Worm (Caenorhabditis elegans): ENCODE data around the gene K02D10.1.

Gene K02D10.1

DNA sequence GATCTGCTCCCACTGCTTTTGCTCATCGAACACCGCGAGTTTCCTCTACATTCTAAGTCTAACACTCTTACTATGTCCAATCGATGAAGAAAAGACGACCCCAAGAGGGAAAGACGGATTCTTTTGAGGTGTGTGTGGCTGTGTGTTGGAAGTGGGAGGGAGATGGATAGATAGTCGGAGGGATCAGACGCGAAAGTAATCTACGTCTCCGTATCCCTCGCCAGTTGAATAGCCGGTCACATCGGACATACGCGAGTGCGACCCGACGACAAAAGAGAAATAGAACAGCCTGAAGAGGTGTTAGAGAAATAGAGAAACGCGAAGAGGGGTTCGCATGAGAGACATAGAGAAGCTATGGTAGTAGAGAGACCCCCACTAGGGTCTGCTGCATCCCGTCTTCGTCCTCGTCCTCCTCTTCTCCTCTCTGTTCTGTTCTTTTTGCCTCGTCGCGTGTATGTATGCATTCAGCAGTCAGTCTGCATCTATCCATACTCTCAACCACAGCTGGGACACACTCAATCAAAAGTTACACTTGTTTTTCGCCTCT lies 26.3 kb downstream of the K02D10.1 start (continued):
- TF ChIP-seq ceh-32 (tag; optimal IDR thresholded peaks at IDR 0.05; ENCODE audit: poor library complexity): peak; percentile 64
- peak; percentile 59 for TF ChIP-seq Y5F2A.4 (GFP tag; optimal IDR thresholded peaks at IDR 0.05)
- peak; percentile 14 for TF ChIP-seq skn-1 (tag; optimal IDR thresholded peaks at IDR 0.05)
- peak; percentile 95 for TF ChIP-seq hlh-30 (tag; optimal IDR thresholded peaks at IDR 0.05; ENCODE audit: insufficient read depth)
- TF ChIP-seq ceh-44 (GFP tag; IDR thresholded peaks at IDR 0.05): no peak
- TF ChIP-seq madf-5 (GFP tag; IDR thresholded peaks at IDR 0.05): no peak
- peak in 1 of 2 experiments; percentile 40 for TF ChIP-seq ZK546.5 (tag; optimal IDR thresholded peaks at IDR 0.05)
- TF ChIP-seq hmg-1.1 (GFP tag; IDR thresholded peaks at IDR 0.05): peak; percentile 98
- 0 out of 2 replicates have a peak, but pooled peaks have one; percentile 52 for TF ChIP-seq nhr-42 (GFP tag; IDR thresholded peaks at IDR 0.05)
- no peak for TF ChIP-seq F44E2.7 (GFP tag; IDR thresholded peaks at IDR 0.05)
- TF ChIP-seq F10B5.3 (tag; optimal IDR thresholded peaks at IDR 0.05): peak; percentile 81
- TF ChIP-seq mep-1 (tag; optimal IDR thresholded peaks at IDR 0.05): peak; percentile 97
- peak; percentile 70 for TF ChIP-seq lin-38 (GFP tag; IDR thresholded peaks at IDR 0.05)
- peak; percentile 53 for TF ChIP-seq lin-39 (tag; optimal IDR thresholded peaks at IDR 0.05)
- TF ChIP-seq lin-13 (GFP tag; optimal IDR thresholded peaks at IDR 0.05): peak; percentile 94
- peak; percentile 13 for TF ChIP-seq attf-4 (tag; optimal IDR thresholded peaks at IDR 0.05)
- TF ChIP-seq spr-1 (tag; optimal IDR thresholded peaks at IDR 0.05): peak; percentile 88
- peak; percentile 77 for TF ChIP-seq T20F7.1 (GFP tag; optimal IDR thresholded peaks at IDR 0.05)
- peak; percentile 71 for TF ChIP-seq cey-2 (tag; optimal IDR thresholded peaks at IDR 0.05; ENCODE audit: borderline replicate concordance, insufficient read depth)
- peak; percentile 60 for TF ChIP-seq nhr-10 (tag; optimal IDR thresholded peaks at IDR 0.05)
- TF ChIP-seq nhr-11 (tag; optimal IDR thresholded peaks at IDR 0.05): peak; percentile 93
- TF ChIP-seq egl-27 (tag; optimal IDR thresholded peaks at IDR 0.05): no peak
- TF ChIP-seq nhr-111 (GFP tag; optimal IDR thresholded peaks at IDR 0.05): no peak
- TF ChIP-seq nhr-6 (tag; optimal IDR thresholded peaks at IDR 0.05): peak; percentile 84
- TF ChIP-seq ctbp-1 (GFP tag; IDR thresholded peaks at IDR 0.05): peak; percentile 97
- peak; percentile 93 for TF ChIP-seq F37D6.2 (tag; optimal IDR thresholded peaks at IDR 0.05)
- peak; percentile 92 for TF ChIP-seq T26A8.4 (GFP tag; IDR thresholded peaks at IDR 0.05)
- peak; percentile 46; the same call in 1 of the 2 replicates for TF ChIP-seq php-3 (GFP tag; IDR thresholded peaks at IDR 0.05)
- TF ChIP-seq aha-1 (tag): peak; percentile 98
- no peak for TF ChIP-seq dmd-8 (GFP tag; IDR thresholded peaks at IDR 0.05)
- TF ChIP-seq daf-8 (GFP tag; IDR thresholded peaks at IDR 0.05): no peak
- TF ChIP-seq nhr-28 (tag; optimal IDR thresholded peaks at IDR 0.05): peak; percentile 94
- no peak for TF ChIP-seq R02D3.7 (tag; optimal IDR thresholded peaks at IDR 0.05)
- TF ChIP-seq lir-3 (tag; optimal IDR thresholded peaks at IDR 0.05): no peak
- no peak for TF ChIP-seq zip-11 (GFP tag; IDR thresholded peaks at IDR 0.05)
- TF ChIP-seq lin-15B (tag; optimal IDR thresholded peaks at IDR 0.05): no peak
- peak; percentile 95 for TF ChIP-seq nhr-25 (tag; optimal IDR thresholded peaks at IDR 0.05; ENCODE audit: borderline replicate concordance, insufficient read depth)
- peak; percentile 87 for TF ChIP-seq jun-1 (tag; optimal IDR thresholded peaks at IDR 0.05)
- TF ChIP-seq ama-1 (optimal IDR thresholded peaks at IDR 0.05): no peak
- peak; percentile 96 for TF ChIP-seq nhr-48 (tag; optimal IDR thresholded peaks at IDR 0.05)
- TF ChIP-seq ztf-11 (tag; optimal IDR thresholded peaks at IDR 0.05): no peak
- peak; percentile 94 for TF ChIP-seq egl-43 (GFP tag; IDR thresholded peaks at IDR 0.05)
- TF ChIP-seq arid-1 (GFP tag; conservative IDR thresholded peaks at IDR 0.05): peak; percentile 88
- peak; percentile 54 for TF ChIP-seq pqm-1 (tag; optimal IDR thresholded peaks at IDR 0.05)
- peak; percentile 27 to 83 for TF ChIP-seq daf-16 (GFP tag; optimal IDR thresholded peaks at IDR 0.05)
- TF ChIP-seq daf-16 (tag; optimal IDR thresholded peaks at IDR 0.05): peak; percentile 60
- TF ChIP-seq snpc-4 (tag; optimal IDR thresholded peaks at IDR 0.05): peak; percentile 38
- TF ChIP-seq ces-1 (GFP tag; optimal IDR thresholded peaks at IDR 0.05): peak; percentile 69
- TF ChIP-seq lsy-2 (tag; optimal IDR thresholded peaks at IDR 0.05): peak; percentile 91 to 93
- TF ChIP-seq zfp-2 (tag; optimal IDR thresholded peaks at IDR 0.05): no peak
- no peak for TF ChIP-seq nhr-41 (GFP tag; IDR thresholded peaks at IDR 0.05)
